Fruit fly (Drosophila melanogaster): Measurements from ENCODE around the gene Xport-A.

Xport-A gene

dm6 chr3R:19915312-19915711 lies at the start of gene Xport-A, which contains the start of gene Xport-B:
Gene Xport-A (minus strand): TSS chr3R:19915412.
Gene Xport-B (minus strand): TSS chr3R:19915412.
- no peak for TF ChIP-seq noc (tag; optimal IDR thresholded peaks at IDR 0.05)

DNA sequence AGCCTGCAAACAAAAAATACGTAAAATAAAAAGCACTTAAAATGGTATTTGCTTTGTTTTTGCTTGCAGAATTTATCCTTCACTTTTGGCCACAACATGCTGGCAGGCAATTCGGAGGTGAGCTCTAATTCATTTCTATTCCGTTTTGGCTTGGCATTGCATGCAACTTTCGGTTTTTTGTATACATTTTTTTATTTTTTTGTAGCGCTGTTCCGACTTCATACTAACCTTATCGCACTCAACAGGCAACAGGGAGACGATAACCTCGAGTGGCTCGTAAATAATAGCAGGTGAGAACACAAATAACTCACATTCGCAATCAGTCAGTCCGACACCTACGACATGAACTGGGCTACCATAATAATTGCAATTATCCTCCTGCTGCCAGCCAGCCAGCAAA lies 32.9 kb upstream of the Xport-A start, which contains the start of gene CG4783:
Gene CG4783 (plus strand): TSS at position 301 of the 400 bp plus-strand sequence.
- no peak for TF ChIP-seq noc (tag; optimal IDR thresholded peaks at IDR 0.05)

dm6 chr3R:19942312-19942711 lies 27.1 kb upstream of the Xport-A start, which contains the start of gene CG46042:
Gene CG46042 (minus strand): TSS chr3R:19942412.
- no peak for TF ChIP-seq noc (tag; optimal IDR thresholded peaks at IDR 0.05)

DNA sequence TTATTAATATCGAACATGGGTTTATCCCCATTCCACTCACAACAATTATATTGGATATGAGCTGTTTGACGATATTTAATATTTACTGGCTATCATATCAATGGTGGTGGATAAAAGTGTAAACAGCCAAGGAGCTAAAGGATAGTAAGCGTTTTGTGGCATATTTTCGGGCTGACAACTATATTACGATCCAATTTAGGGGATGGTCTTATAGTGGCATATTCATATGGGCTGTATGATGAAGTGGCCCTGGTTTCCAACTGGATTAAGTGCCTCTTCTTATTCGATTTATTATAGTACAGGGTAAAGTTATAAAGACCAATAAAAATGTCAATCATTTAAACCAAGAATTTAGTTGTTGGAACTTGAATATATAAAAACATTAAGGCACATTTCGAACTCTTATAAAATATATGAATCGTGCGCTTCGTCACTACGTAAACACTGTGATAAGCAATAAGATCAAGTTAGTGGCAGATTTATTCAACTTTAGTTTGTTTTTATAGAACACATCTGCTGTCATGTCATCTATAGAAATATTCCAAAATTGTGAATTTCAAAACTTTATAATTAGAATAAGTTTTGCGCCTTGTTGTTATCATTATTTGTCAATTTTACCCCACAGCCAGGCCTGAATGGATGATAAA lies 23.9 kb upstream of the Xport-A start:
- TF ChIP-seq noc (tag; optimal IDR thresholded peaks at IDR 0.05) = no peak

DNA sequence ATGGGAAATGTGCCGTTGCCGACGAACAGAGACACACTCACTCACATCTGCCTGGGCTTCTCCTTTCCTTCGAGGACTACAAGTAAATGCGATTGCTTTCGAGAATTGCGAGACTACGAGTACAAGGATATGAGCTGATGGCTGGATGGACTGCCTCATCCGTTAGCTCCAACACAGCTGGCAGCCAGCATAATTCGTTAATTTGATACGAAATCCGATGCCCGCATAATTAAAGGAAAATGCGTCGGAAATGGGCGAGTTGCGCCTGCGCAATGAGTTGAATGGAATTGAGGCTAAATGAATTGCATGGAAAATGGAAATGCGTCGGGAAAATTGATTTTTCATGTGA lies 20.5 kb upstream of the Xport-A start:
- no peak for TF ChIP-seq noc (tag; optimal IDR thresholded peaks at IDR 0.05)

DNA sequence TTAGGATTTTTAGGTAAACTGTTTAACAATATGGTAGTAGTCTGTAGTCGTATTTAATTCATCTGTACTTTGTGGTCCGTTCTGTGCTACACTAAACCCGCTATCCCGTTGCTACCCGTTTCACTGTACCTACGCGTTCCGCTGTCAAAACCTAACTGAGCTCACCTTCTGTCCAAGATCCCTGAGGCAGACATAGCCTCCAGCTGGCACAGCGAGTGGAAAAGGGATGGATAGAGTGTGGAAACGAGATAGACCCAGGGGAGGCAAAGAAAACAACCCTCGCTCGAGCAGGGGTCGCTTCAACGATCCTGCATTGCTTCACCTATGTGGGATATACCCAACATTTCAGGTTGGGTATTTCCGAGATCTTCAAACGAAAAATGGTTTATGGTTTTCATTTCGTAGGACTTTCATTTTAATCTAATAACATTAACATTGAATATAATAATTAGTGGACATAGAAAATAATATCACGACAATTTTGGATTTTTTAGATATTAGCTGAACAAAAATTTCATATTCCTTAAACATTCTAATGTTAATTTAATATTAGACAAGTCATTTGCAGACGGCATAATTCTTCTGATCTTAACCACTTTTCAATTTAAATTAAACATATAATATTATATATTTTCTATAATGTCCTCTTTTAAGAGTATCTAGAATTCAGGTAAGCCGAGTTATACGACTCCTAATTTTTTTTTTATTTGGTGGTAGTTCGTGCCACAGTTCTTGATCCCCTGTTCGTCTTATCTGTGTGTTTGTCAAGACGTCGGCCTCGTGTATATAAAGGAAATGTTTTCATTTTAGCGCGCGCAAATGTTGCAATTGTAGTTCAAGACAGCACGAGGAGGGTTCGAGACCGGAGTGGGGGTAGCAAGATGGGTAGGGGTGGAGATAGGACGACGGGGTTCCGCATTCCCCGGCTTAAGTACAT lies 19.9 kb upstream of the Xport-A start, which contains the start of gene mira:
Gene mira (minus strand): TSS at position 281 of the 937 bp plus-strand sequence.
- no peak for TF ChIP-seq noc (tag; optimal IDR thresholded peaks at IDR 0.05)

- TF ChIP-seq noc (tag; optimal IDR thresholded peaks at IDR 0.05) = no peak
These were observed 17.0 kb upstream of the Xport-A start for dm6 chr3R:19932169-19932568.

DNA sequence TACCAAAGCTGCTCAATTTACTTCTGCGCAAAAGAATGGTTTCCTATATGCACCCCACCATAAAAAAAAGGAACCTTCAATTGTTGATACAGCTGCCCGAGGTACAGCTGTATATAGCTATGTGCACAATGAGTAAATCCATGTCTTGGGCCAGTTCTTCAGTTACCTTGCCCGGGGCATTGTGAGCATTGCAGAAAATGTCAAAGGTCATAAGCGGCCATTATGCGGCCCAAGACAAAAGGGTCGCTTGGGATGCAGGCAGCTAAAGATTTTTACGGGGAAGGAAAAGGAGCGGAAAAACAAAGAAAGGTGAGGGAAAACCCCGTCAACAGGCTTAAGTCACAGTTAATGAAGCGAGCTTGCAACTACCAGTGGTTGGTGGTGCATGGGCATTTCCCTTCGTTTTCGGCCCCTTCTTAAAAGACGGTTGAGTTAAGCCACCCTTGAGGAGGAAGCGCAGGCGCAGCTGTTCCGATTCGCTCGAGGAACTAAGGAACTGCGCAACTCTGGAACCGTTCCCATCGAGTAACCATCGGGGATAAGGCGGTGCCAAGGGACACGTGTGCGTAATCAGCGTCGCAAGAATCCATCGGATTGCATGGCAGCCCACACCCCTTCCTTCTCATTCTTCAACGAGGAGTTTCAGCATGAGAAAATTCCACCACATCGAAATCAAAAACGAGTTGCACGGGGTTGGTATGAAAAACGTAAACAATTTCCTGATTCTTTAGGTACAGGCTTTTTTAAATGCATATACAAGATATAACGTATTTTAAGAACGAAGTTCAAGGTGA lies 15.9 kb upstream of the Xport-A start:
- TF ChIP-seq noc (tag; optimal IDR thresholded peaks at IDR 0.05) = no peak

DNA sequence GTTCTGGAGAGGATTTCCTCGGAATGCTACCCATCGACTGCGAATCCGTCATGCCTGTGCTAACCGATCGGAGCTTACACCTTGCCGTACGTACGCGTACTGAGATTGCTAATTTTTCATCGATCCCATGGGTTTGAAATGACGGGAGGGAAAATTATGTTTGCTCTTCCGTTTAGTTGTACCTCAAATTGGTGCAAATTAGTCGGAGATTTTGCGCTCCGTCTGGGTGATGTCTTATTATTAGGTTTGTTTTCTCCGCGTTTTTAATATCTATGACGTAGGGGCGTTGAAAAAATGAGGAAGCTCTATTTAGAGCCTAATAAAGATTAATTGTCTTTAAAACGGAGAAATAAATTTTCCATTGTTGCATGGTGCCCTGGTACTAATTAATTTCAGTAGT lies 13.3 kb upstream of the Xport-A start, which contains the start of gene CG4459:
Gene CG4459 (minus strand): TSS at position 101 of the 400 bp plus-strand sequence.
- TF ChIP-seq noc (tag; optimal IDR thresholded peaks at IDR 0.05) = no peak

dm6 chr3R:19925271-19925670 lies 10.1 kb upstream of the Xport-A start, which contains the start of gene CG4462:
Gene CG4462 (minus strand): TSS chr3R:19925371.
- no peak for TF ChIP-seq noc (tag; optimal IDR thresholded peaks at IDR 0.05)

dm6 chr3R:19924331-19924730 lies 9.1 kb upstream of the Xport-A start:
- TF ChIP-seq noc (tag; optimal IDR thresholded peaks at IDR 0.05) = peak; percentile 65

DNA sequence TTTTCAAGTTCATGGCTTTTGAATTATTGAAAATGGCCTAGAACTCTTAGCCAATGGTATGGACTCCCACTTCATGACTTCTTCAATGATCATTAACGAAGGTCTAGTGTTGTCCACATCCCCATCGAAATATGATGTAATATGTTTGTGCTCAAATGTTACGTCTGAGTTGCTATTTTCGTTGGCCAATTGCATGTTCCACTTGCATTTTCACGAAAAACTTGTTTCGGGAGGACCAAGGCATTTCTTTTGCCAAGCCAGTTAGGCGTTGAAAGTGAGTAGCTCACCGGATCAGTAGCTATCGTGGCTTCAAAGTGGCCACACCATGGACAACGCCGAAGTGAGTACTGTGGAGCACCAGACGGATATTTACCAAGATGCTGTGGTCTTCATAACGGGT lies 3.0 kb upstream of the Xport-A start, which contains the start of gene CG4770:
Gene CG4770 (plus strand): TSS at position 301 of the 400 bp plus-strand sequence.
- TF ChIP-seq noc (tag; optimal IDR thresholded peaks at IDR 0.05) = no peak

- TF ChIP-seq noc (tag; optimal IDR thresholded peaks at IDR 0.05) = no peak
These were observed 2.5 kb upstream of the Xport-A start, which contains the start of gene CG4465 for dm6 chr3R:19917739-19918138. Gene CG4465 (minus strand): TSS chr3R:19917839.

DNA sequence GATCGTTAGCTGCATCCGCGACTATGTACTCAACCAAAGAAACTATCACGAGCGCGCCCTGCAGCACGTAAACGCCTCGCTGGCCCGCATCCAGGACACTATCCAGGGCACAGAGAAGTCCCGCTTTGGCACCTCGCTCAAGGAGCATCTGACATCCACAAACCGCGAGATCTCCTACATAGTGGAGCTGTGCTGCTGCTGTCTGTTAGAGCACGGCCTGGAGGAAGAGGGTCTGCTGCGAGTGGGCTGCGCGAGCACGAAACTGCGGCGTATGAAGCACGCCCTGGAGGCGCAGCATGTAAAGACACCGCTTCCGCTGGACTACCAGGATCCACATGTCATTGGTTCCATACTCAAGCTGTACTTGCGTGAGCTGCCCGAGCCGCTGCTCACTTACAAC lies 4.2 kb downstream of the Xport-A start:
- TF ChIP-seq noc (tag; optimal IDR thresholded peaks at IDR 0.05) = no peak

DNA sequence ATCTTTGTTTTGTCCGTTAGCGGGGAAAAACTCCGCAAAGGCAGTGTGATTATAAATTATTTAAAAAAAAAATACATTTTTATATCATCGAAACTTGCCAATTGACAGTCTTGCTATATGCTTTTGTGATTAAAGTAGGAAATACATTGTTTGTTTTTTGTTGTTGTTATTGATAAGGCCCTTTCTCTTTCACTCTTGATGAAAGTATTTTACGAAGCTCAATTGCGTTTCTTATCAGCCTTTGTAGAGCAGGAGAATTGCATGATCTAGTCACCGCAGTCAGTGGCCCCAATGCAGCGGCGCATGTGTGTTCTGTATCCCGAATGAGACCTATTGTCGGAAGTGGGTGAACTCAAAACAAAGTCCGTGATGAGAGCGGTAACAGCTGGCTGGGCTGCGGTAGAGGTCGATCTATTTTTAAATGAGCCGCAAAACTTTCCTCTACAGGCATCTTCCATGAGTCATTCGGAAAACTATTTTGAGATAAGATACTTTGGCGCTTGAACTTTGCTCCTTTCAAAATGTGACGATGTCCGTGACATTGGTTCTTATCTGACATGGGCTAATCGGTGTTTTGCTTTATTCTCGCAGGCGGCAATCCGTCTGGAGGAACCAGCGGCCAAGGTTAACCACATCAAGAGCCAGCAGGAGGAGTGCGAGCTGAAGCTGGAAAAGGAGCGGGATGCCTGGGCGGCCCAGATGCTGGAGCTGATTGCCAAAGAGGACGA lies 4.7 kb downstream of the Xport-A start:
- TF ChIP-seq noc (tag; optimal IDR thresholded peaks at IDR 0.05) = no peak

Measured in whole organism, larva.